Worm (Caenorhabditis elegans): Measurements from ENCODE around the gene rpb-4.

The rpb-4 gene

ce11 chrII:7408192-7408591, 33.9 kb downstream of the rpb-4 start, which contains the start of gene srd-55:
TSS of gene srd-55 (plus strand) at chrII:7408492.
- TF ChIP-seq nhr-111 (GFP tag; optimal IDR thresholded peaks at IDR 0.05) (no peak), D1046.2 (GFP tag; IDR thresholded peaks at IDR 0.05) (no peak), unc-62 (GFP tag; optimal IDR thresholded peaks at IDR 0.05 in 1 of 2) (no peak), unc-62 (tag; optimal IDR thresholded peaks at IDR 0.05) (no peak), T26A8.4 (GFP tag; IDR thresholded peaks at IDR 0.05) (no peak), fkh-10 (GFP tag; optimal IDR thresholded peaks at IDR 0.05) (no peak), F37D6.2 (tag; optimal IDR thresholded peaks at IDR 0.05) (no peak), dmd-8 (GFP tag; IDR thresholded peaks at IDR 0.05) (no peak), ceh-62 (tag; optimal IDR thresholded peaks at IDR 0.05) (no peak), hlh-11 (tag; optimal IDR thresholded peaks at IDR 0.05) (no peak), vab-7 (GFP tag; IDR thresholded peaks at IDR 0.05) (no peak), lin-1 (GFP tag; IDR thresholded peaks at IDR 0.05) (no peak), aly-2 (tag; optimal IDR thresholded peaks at IDR 0.05) (no peak), ceh-20 (GFP tag; IDR thresholded peaks at IDR 0.05) (no peak), Y75B8A.6 (GFP tag; IDR thresholded peaks at IDR 0.05) (no peak), nhr-77 (tag; optimal IDR thresholded peaks at IDR 0.05) (no peak), unc-39 (tag; optimal IDR thresholded peaks at IDR 0.05) (no peak)

DNA sequence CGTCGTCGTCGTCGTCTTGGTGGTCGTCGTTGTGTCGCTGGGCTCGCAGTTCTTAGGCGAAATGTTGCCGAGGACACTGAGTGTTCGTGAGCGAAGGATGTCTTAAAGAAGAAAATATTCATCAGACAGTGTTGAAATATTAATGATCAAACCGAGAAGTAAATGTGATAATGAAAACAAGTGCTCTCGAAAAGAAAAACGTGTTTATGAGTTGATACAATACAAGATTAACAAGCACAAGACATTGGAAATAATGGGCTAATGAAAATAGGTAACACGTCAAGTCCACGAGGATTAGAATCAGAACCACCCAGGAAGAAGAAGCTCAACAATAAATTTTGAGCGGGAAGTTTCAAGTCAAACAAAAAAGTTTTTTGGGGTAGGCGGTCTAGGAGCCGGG, 37.6 kb downstream of the rpb-4 start, which contains the start of gene K02A2.5:
Gene K02A2.5 (minus strand): TSS at position 101 of the 400 bp plus-strand sequence.
- TF ChIP-seq set-16 (GFP tag; IDR thresholded peaks at IDR 0.05), result no peak
- no peak for TF ChIP-seq lin-1 (GFP tag; IDR thresholded peaks at IDR 0.05)
- no peak for TF ChIP-seq nhr-11 (tag; optimal IDR thresholded peaks at IDR 0.05)
- TF ChIP-seq aly-2 (tag; optimal IDR thresholded peaks at IDR 0.05), result no peak
- TF ChIP-seq daf-16 (GFP tag; optimal IDR thresholded peaks at IDR 0.05), result no peak
- TF ChIP-seq daf-16 (tag; optimal IDR thresholded peaks at IDR 0.05), result no peak
- no peak for TF ChIP-seq ama-1 (optimal IDR thresholded peaks at IDR 0.05)
- no peak for TF ChIP-seq mdt-29 (GFP tag; IDR thresholded peaks at IDR 0.05)
- TF ChIP-seq dve-1 (tag; optimal IDR thresholded peaks at IDR 0.05; ENCODE audit: insufficient read depth), result no peak
- no peak for TF ChIP-seq nhr-48 (tag; optimal IDR thresholded peaks at IDR 0.05)
- no peak for TF ChIP-seq mep-1 (tag; optimal IDR thresholded peaks at IDR 0.05)
- TF ChIP-seq dmd-8 (GFP tag; IDR thresholded peaks at IDR 0.05), result no peak
- TF ChIP-seq sdz-12 (GFP tag; optimal IDR thresholded peaks at IDR 0.05), result no peak
- no peak for TF ChIP-seq nhr-77 (tag; optimal IDR thresholded peaks at IDR 0.05)
- no peak for TF ChIP-seq lim-7 (GFP tag; IDR thresholded peaks at IDR 0.05)
- no peak for TF ChIP-seq ztf-11 (tag; optimal IDR thresholded peaks at IDR 0.05)
- no peak for TF ChIP-seq lir-3 (tag; optimal IDR thresholded peaks at IDR 0.05)
- TF ChIP-seq F26F4.8 (GFP tag; conservative IDR thresholded peaks at IDR 0.05), result no peak
- TF ChIP-seq mes-2 (tag; optimal IDR thresholded peaks at IDR 0.05; ENCODE audit: poor library complexity, severe bottlenecking), result no peak

- peak; percentile 22 for TF ChIP-seq nhr-48 (tag; optimal IDR thresholded peaks at IDR 0.05)
- peak; percentile 35 for TF ChIP-seq nhr-28 (tag; optimal IDR thresholded peaks at IDR 0.05)
- TF ChIP-seq lin-38 (GFP tag; IDR thresholded peaks at IDR 0.05), result no peak
- TF ChIP-seq nhr-76 (tag; optimal IDR thresholded peaks at IDR 0.05), result no peak
- no peak for TF ChIP-seq Y5F2A.4 (GFP tag; optimal IDR thresholded peaks at IDR 0.05)
- TF ChIP-seq mdl-1 (tag; optimal IDR thresholded peaks at IDR 0.05), result peak in 1 of 2 experiments; percentile 61
- TF ChIP-seq hlh-11 (tag; optimal IDR thresholded peaks at IDR 0.05), result peak; percentile 29
- no peak for TF ChIP-seq ceh-82 (tag; optimal IDR thresholded peaks at IDR 0.05)
- TF ChIP-seq unc-62 (GFP tag; optimal IDR thresholded peaks at IDR 0.05 in 1 of 2), result no peak
- no peak for TF ChIP-seq unc-62 (tag; optimal IDR thresholded peaks at IDR 0.05)
- peak; percentile 37 for TF ChIP-seq nhr-25 (tag; optimal IDR thresholded peaks at IDR 0.05; ENCODE audit: borderline replicate concordance, insufficient read depth)
Measured at ce11 chrII:7413275-7413674, 39.0 kb downstream of the rpb-4 start.

Measured in whole organism, L4 larva.